Fruit fly (Drosophila melanogaster) whole organism, embryonic: ENCODE measurements around the gene CG4820.

Experiments used
- Atf3 ChIP-seq: fragments of 200-800 bp; sonication (Bioruptor generic); optimal IDR thresholded peaks from 3 replicates; lab custom pipeline; 2016; ENCODE audit warnings: missing biosample characterization, missing genetic modification characterization
- Blimp-1 ChIP-seq: fragments of 200-800 bp; sonication (Bioruptor generic); optimal IDR thresholded peaks from 3 replicates; lab custom pipeline; 2018; ENCODE audit warnings: missing biosample characterization, missing genetic modification characterization, mild to moderate bottlenecking, moderate library complexity, missing genetic modification reagents
- CG10565 ChIP-seq: fragments of 200-800 bp; sonication (Bioruptor generic); optimal IDR thresholded peaks from 3 replicates; lab custom pipeline; 2016; ENCODE audit warnings: missing biosample characterization, mild to moderate bottlenecking, missing genetic modification characterization
- CG11093 ChIP-seq: fragments of 200-800 bp; sonication (Bioruptor generic); IDR thresholded peaks from 3 replicates; pipeline ENCODE4 v1.3.6; 2022; ENCODE audit warnings: missing biosample characterization, missing genetic modification characterization
- CG11456 ChIP-seq: fragments of 200-800 bp; sonication (Bioruptor generic); IDR thresholded peaks from 3 replicates; pipeline ENCODE4 v1.3.6; 2022; ENCODE audit warnings: missing biosample characterization, missing genetic modification characterization
- CG11695 ChIP-seq: fragments of 200-800 bp; sonication (Bioruptor generic); IDR thresholded peaks from 3 replicates; pipeline ENCODE4 v1.3.6; 2022; ENCODE audit warnings: missing biosample characterization, missing genetic modification characterization
- CG12155 ChIP-seq: fragments of 200-800 bp; sonication (Bioruptor generic); optimal IDR thresholded peaks from 3 replicates; lab custom pipeline; 2016; ENCODE audit warnings: missing biosample characterization, missing genetic modification characterization
- CG12769 ChIP-seq: fragments of 200-800 bp; sonication (Bioruptor generic); optimal IDR thresholded peaks from 2 replicates; lab custom pipeline; 2019; ENCODE audit warnings: missing biosample characterization, mild to moderate bottlenecking, missing genetic modification characterization, moderate library complexity
- CG15479 ChIP-seq: fragments of 200-800 bp; sonication (Bioruptor generic); optimal IDR thresholded peaks from 3 replicates; lab custom pipeline; 2019; ENCODE audit warnings: missing biosample characterization, mild to moderate bottlenecking, missing genetic modification characterization, moderate library complexity
- CG17612 ChIP-seq: fragments of 200-800 bp; sonication (Bioruptor generic); IDR thresholded peaks from 2 replicates; pipeline ENCODE4 v1.3.6; 2022; ENCODE audit warnings: missing biosample characterization, missing genetic modification characterization
- CG18262 ChIP-seq: fragments of 200-800 bp; optimal IDR thresholded peaks from 3 replicates; lab custom pipeline; 2019; ENCODE audit warnings: missing biosample characterization, mild to moderate bottlenecking, missing genetic modification characterization, moderate library complexity
- CG18476 ChIP-seq: fragments of 200-800 bp; sonication (Bioruptor generic); optimal IDR thresholded peaks from 2 replicates; lab custom pipeline; 2016; ENCODE audit warnings: missing biosample characterization, mild to moderate bottlenecking, missing genetic modification characterization
- CG2202 ChIP-seq: fragments of 200-800 bp; sonication (Bioruptor generic); optimal IDR thresholded peaks from 2 replicates; lab custom pipeline; 2018; ENCODE audit warnings: missing biosample characterization, mild to moderate bottlenecking, missing genetic modification characterization
- CG31388 ChIP-seq: fragments of 200-800 bp; sonication (Bioruptor generic); optimal IDR thresholded peaks from 2 replicates; lab custom pipeline; 2016; ENCODE audit warnings: missing biosample characterization, missing genetic modification characterization
- CG32532 ChIP-seq: fragments of 200-800 bp; sonication (Bioruptor generic); IDR thresholded peaks from 2 replicates; pipeline ENCODE4 v1.3.6; 2022; ENCODE audit warnings: missing biosample characterization, missing genetic modification characterization
- CG3726 ChIP-seq: fragments of 200-800 bp; sonication (Bioruptor generic); IDR thresholded peaks from 3 replicates; pipeline ENCODE4, ENCODE4 v1.3.6; 2022; ENCODE audit warnings: missing biosample characterization, missing genetic modification characterization
- CG7357 ChIP-seq: fragments of 200-800 bp; sonication (Bioruptor generic); IDR thresholded peaks from 3 replicates; pipeline ENCODE4 v1.3.6; 2022; ENCODE audit warnings: missing biosample characterization, missing genetic modification characterization
- CG8944 ChIP-seq: fragments of 200-800 bp; sonication (Bioruptor generic); optimal IDR thresholded peaks from 3 replicates; lab custom pipeline; 2016; ENCODE audit warnings: missing biosample characterization, missing genetic modification characterization
- CG9817 ChIP-seq: fragments of 200-800 bp; sonication (Bioruptor generic); optimal IDR thresholded peaks from 2 replicates; lab custom pipeline; 2018; ENCODE audit warnings: missing biosample characterization, mild to moderate bottlenecking, missing genetic modification characterization, moderate library complexity
- Dip2 ChIP-seq: fragments of 200-800 bp; sonication (Bioruptor generic); IDR thresholded peaks from 2 replicates; pipeline ENCODE4 v1.3.6; 2022; ENCODE audit warnings: missing biosample characterization, missing genetic modification characterization
- Dref ChIP-seq: fragments of 200-800 bp; sonication (Bioruptor generic); IDR thresholded peaks from 2 replicates; pipeline ENCODE4 v1.3.6; 2022; ENCODE audit warnings: missing biosample characterization, missing genetic modification characterization
- Elba2 ChIP-seq: fragments of 200-800 bp; sonication (Bioruptor generic); optimal IDR thresholded peaks from 3 replicates; lab custom pipeline; 2016; ENCODE audit warnings: missing biosample characterization, missing genetic modification characterization
- Gsc ChIP-seq: fragments of 200-800 bp; sonication (Bioruptor generic); IDR thresholded peaks from 2 replicates; pipeline ENCODE4 v1.3.6; 2022; ENCODE audit warnings: missing biosample characterization, missing genetic modification characterization
- HLH4C ChIP-seq: fragments of 200-800 bp; sonication (Bioruptor generic); IDR thresholded peaks from 3 replicates; pipeline ENCODE4 v1.3.6; 2022; ENCODE audit warnings: missing biosample characterization, missing genetic modification characterization; ENCODE audit not compliant: partially characterized antibody
- Kr ChIP-seq: fragments of 200-800 bp; sonication (Bioruptor generic); optimal IDR thresholded peaks from 2 replicates; lab custom pipeline; 2017; ENCODE audit warnings: missing biosample characterization, mild to moderate bottlenecking, missing genetic modification characterization
- Opbp ChIP-seq: fragments of 200-800 bp; sonication (Bioruptor generic); IDR thresholded peaks from 3 replicates; pipeline ENCODE4 v1.3.6; 2022; ENCODE audit warnings: missing biosample characterization, missing genetic modification characterization; ENCODE audit not compliant: partially characterized antibody
- PHDP ChIP-seq: fragments of 200-800 bp; sonication (Bioruptor generic); optimal IDR thresholded peaks from 3 replicates; lab custom pipeline; 2018; ENCODE audit warnings: missing biosample characterization, mild to moderate bottlenecking, missing genetic modification characterization, moderate library complexity
- Rx ChIP-seq: fragments of 200-800 bp; sonication (Bioruptor generic); IDR thresholded peaks from 2 replicates; pipeline ENCODE4 v1.3.6; 2022; ENCODE audit warnings: missing biosample characterization, missing genetic modification characterization
- Side ChIP-seq: fragments of 200-800 bp; sonication (Bioruptor generic); optimal IDR thresholded peaks from 2 replicates; lab custom pipeline; 2016; ENCODE audit warnings: missing biosample characterization, missing genetic modification characterization
- Usf ChIP-seq: fragments of 200-800 bp; sonication (Bioruptor generic); optimal IDR thresholded peaks from 2 replicates; lab custom pipeline; 2017; ENCODE audit warnings: missing genotype, missing biosample characterization, missing genetic modification characterization
- al ChIP-seq: fragments of 200-800 bp; sonication (Bioruptor generic); IDR thresholded peaks from 2 replicates; pipeline ENCODE4 v1.3.6; 2022; ENCODE audit warnings: missing biosample characterization, missing genetic modification characterization
- aop ChIP-seq: fragments of 200-800 bp; sonication (Bioruptor generic); IDR thresholded peaks from 2 replicates; pipeline ENCODE4 v1.3.6; 2022; ENCODE audit warnings: missing biosample characterization, missing genetic modification characterization
- btn ChIP-seq: fragments of 200-800 bp; sonication (Bioruptor generic); optimal IDR thresholded peaks from 2 replicates; lab custom pipeline; 2016; ENCODE audit warnings: missing biosample characterization, missing genetic modification characterization
- chm ChIP-seq: fragments of 200-800 bp; sonication (Bioruptor generic); IDR thresholded peaks from 2 replicates; pipeline ENCODE4 v1.3.6; 2022; ENCODE audit warnings: missing biosample characterization, missing genetic modification characterization
- chn ChIP-seq: fragments of 200-800 bp; sonication (Bioruptor generic); optimal IDR thresholded peaks from 2 replicates; lab custom pipeline; 2016; ENCODE audit warnings: missing biosample characterization, missing genetic modification characterization
- ci ChIP-seq: fragments of 200-800 bp; sonication (Bioruptor generic); IDR thresholded peaks from 3 replicates; pipeline ENCODE4 v1.3.6; 2022; ENCODE audit warnings: missing biosample characterization, missing genetic modification characterization
- crol ChIP-seq: fragments of 200-800 bp; sonication (Bioruptor generic); IDR thresholded peaks from 2 replicates; pipeline ENCODE4 v1.3.6; 2022; ENCODE audit warnings: missing biosample characterization, missing genetic modification characterization
- danr ChIP-seq: fragments of 200-800 bp; sonication (Bioruptor generic); IDR thresholded peaks from 2 replicates; pipeline ENCODE4 v1.3.6; 2022; ENCODE audit warnings: missing biosample characterization, missing genetic modification characterization
- disco-r ChIP-seq: fragments of 200-800 bp; sonication (Bioruptor generic); optimal IDR thresholded peaks from 2 replicates; lab custom pipeline; 2016; ENCODE audit warnings: missing biosample characterization, missing genetic modification characterization
- dm ChIP-seq: fragments of 200-800 bp; sonication (Bioruptor generic); optimal IDR thresholded peaks from 3 replicates; lab custom pipeline; 2016; ENCODE audit warnings: missing biosample characterization, missing genetic modification characterization
- ewg ChIP-seq: fragments of 200-800 bp; sonication (Bioruptor generic); optimal IDR thresholded peaks from 3 replicates; lab custom pipeline; 2017; ENCODE audit warnings: mild to moderate bottlenecking, missing biosample characterization, missing genetic modification reagents, missing genetic modification characterization
- kay ChIP-seq: fragments of 200-800 bp; sonication (Bioruptor generic); optimal IDR thresholded peaks from 2 replicates; lab custom pipeline; 2016; ENCODE audit warnings: missing biosample characterization, missing genetic modification characterization
- nom ChIP-seq: fragments of 200-800 bp; sonication (Bioruptor generic); optimal IDR thresholded peaks from 2 replicates; lab custom pipeline; 2017; ENCODE audit warnings: missing biosample characterization, missing genetic modification characterization, mild to moderate bottlenecking, moderate library complexity, missing genetic modification reagents
- p53 ChIP-seq: fragments of 200-800 bp; sonication (Bioruptor generic); optimal IDR thresholded peaks from 2 replicates; lab custom pipeline; 2016; ENCODE audit warnings: missing biosample characterization, missing genetic modification characterization
- pros ChIP-seq: fragments of 200-800 bp; sonication (Bioruptor generic); optimal IDR thresholded peaks from 3 replicates; lab custom pipeline; 2019; ENCODE audit warnings: missing biosample characterization, mild to moderate bottlenecking, missing genetic modification characterization, moderate library complexity
- repo ChIP-seq: fragments of 200-800 bp; sonication (Bioruptor generic); optimal IDR thresholded peaks from 2 replicates; lab custom pipeline; 2016; ENCODE audit warnings: missing biosample characterization, missing genetic modification characterization
- row ChIP-seq: fragments of 200-800 bp; sonication (Bioruptor generic); IDR thresholded peaks from 3 replicates; pipeline ENCODE4 v1.3.6; 2022; ENCODE audit warnings: missing biosample characterization, missing genetic modification characterization
- sim ChIP-seq: fragments of 200-800 bp; sonication (Bioruptor generic); IDR thresholded peaks from 2 replicates; pipeline ENCODE4 v1.3.6; 2022; ENCODE audit warnings: missing biosample characterization, missing genetic modification characterization
- so ChIP-seq: fragments of 200-800 bp; sonication (Bioruptor generic); IDR thresholded peaks from 3 replicates; pipeline ENCODE4 v1.3.6; 2022; ENCODE audit warnings: missing biosample characterization, missing genetic modification characterization
- wek ChIP-seq: fragments of 200-800 bp; sonication (Bioruptor generic); optimal IDR thresholded peaks from 3 replicates; lab custom pipeline; 2018; ENCODE audit warnings: missing biosample characterization, mild to moderate bottlenecking, missing genetic modification characterization, moderate library complexity
- zen2 ChIP-seq: fragments of 200-800 bp; sonication (Bioruptor generic); IDR thresholded peaks from 3 replicates; pipeline ENCODE4 v1.3.6; 2022; ENCODE audit warnings: missing biosample characterization, missing genetic modification characterization; ENCODE audit not compliant: partially characterized antibody
- zf30C ChIP-seq: fragments of 200-800 bp; sonication (Bioruptor generic); optimal IDR thresholded peaks from 3 replicates; lab custom pipeline; 2018; ENCODE audit warnings: missing biosample characterization, mild to moderate bottlenecking, missing genetic modification characterization

Gene CG4820

DNA sequence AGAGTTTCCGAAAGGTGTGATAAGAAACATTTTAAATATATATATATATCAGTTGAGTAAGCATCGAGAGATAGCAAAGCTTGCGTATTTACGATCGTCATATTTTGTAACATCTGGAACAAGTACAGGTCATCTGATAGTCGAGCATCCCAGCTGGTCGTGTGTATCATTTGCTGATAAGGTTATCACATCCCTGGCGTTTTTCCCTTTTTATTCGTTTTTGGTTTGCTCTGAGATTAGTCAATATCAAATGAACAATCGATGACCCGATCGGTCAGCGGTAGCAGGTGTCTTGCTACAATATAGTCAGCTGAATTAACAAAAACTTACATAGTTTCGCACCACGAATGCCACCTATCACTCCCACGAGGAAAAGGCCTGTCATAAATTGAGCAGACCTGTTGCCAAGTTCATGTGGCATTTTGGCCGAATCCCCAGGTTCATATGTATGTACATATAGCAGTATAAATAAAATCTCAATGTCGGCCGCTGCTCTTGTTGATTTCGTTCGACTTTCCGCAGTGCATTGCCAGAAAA is 15.4 kb upstream of the CG4820 start (continued):
- no peak for TF ChIP-seq sim (GFP tag; lab: Robert Waterston, UW)
- peak; percentile 53 for TF ChIP-seq kay (GFP tag; lab: Kevin White, UChicago)
- no peak for TF ChIP-seq zen2
- TF ChIP-seq CG8944 (GFP tag; lab: Kevin White, UChicago) = no peak
- TF ChIP-seq Dip2 (GFP tag; lab: Robert Waterston, UW) = no peak
- TF ChIP-seq dm (GFP tag; lab: Kevin White, UChicago) = no peak
- TF ChIP-seq Kr (GFP tag; lab: Kevin White, UChicago) = no peak
- TF ChIP-seq wek (GFP tag; lab: Kevin White, UChicago) = no peak
- peak; percentile 52; the same call in 1 of the 3 replicates for TF ChIP-seq CG11695
- TF ChIP-seq p53 (GFP tag; lab: Kevin White, UChicago) = no peak
- TF ChIP-seq CG10565 (GFP tag; lab: Kevin White, UChicago) = no peak
- no peak for TF ChIP-seq Gsc (GFP tag; lab: Robert Waterston, UW)
- TF ChIP-seq PHDP (tag; lab: Kevin White, UChicago) = peak; percentile 66
- TF ChIP-seq zf30C = no peak
- TF ChIP-seq CG11093 = no peak
- peak; percentile 68 for TF ChIP-seq CG32532 (GFP tag; lab: Robert Waterston, UW)
- peak; percentile 64; the same call in 1 of the 2 replicates for TF ChIP-seq al (GFP tag; lab: Robert Waterston, UW)
- no peak for TF ChIP-seq ewg (GFP tag; lab: Kevin White, UChicago)
- TF ChIP-seq Atf3 (GFP tag; lab: Kevin White, UChicago) = no peak
- TF ChIP-seq crol = no peak
- no peak for TF ChIP-seq Elba2
- no peak for TF ChIP-seq Opbp
- no peak for TF ChIP-seq disco-r
- TF ChIP-seq HLH4C (GFP tag; lab: Robert Waterston, UW) = peak; percentile 42; the same call in 1 of the 3 replicates
- peak; percentile 39 for TF ChIP-seq Blimp-1 (GFP tag; lab: Kevin White, UChicago)
- TF ChIP-seq CG12769 = peak; percentile 48
- TF ChIP-seq chm = no peak
- no peak for TF ChIP-seq chn
- TF ChIP-seq pros (GFP tag; lab: Kevin White, UChicago) = no peak
- no peak for TF ChIP-seq so (GFP tag; lab: Robert Waterston, UW)
- no peak for TF ChIP-seq nom (GFP tag; lab: Kevin White, UChicago)
- peak; percentile 37 for TF ChIP-seq CG18476 (GFP tag; lab: Kevin White, UChicago)
- TF ChIP-seq CG2202 (tag; lab: Kevin White, UChicago) = no peak
- TF ChIP-seq Rx = no peak
- TF ChIP-seq Usf (GFP tag; lab: Kevin White, UChicago) = peak; percentile 7
- no peak for TF ChIP-seq btn (GFP tag; lab: Kevin White, UChicago)
- no peak for TF ChIP-seq danr (GFP tag; lab: Robert Waterston, UW)
- no peak for TF ChIP-seq CG15479 (GFP tag; lab: Kevin White, UChicago)
- no peak for TF ChIP-seq repo (GFP tag; lab: Kevin White, UChicago)
- TF ChIP-seq CG17612 (GFP tag; lab: Robert Waterston, UW) = no peak
- TF ChIP-seq Side = no peak
- no peak for TF ChIP-seq CG11456 (GFP tag; lab: Robert Waterston, UW)
- TF ChIP-seq Dref (GFP tag; lab: Robert Waterston, UW) = no peak
- peak; percentile 34 for TF ChIP-seq CG9817 (tag; lab: Kevin White, UChicago)
- TF ChIP-seq ci (GFP tag; lab: Robert Waterston, UW) = no peak
- TF ChIP-seq CG3726 (GFP tag; lab: Robert Waterston, UW) = no peak
- TF ChIP-seq row = peak; percentile 92
- no peak for TF ChIP-seq CG31388 (GFP tag; lab: Kevin White, UChicago)
- peak; percentile 40; the same call in 1 of the 3 replicates for TF ChIP-seq CG7357
- peak; percentile 50 for TF ChIP-seq CG18262 (tag; lab: Kevin White, UChicago)
- TF ChIP-seq aop (GFP tag; lab: Robert Waterston, UW) = no peak
- peak; percentile 42 for TF ChIP-seq CG12155
